Worm (Caenorhabditis elegans): Measurements from ENCODE around the gene F40A3.4.

Gene F40A3.4

DNA sequence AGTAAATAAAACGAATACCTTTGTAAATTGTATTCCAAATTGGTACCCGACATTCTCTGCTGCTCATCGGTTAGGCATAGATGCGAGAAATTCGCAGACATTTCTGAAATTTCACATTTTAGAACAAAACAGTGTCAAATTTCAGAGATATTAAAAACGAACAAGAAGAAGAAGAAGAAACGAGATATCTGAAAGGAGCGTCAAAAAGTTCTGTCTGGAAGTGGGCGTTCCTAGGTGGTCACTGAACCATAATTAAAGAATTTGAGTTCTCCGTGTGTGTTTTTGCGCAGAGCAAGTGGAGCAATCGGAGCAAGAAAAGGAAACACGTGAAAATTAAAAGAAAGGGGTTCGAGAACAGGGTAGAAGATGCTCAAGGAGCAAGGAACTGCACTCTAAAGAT is 24.2 kb downstream of the F40A3.4 start, which contains the start of gene F40A3.7:
Gene F40A3.7 (minus strand): TSS at position 101 of the 400 bp plus-strand sequence.
- TF ChIP-seq ets-7 (tag; optimal IDR thresholded peaks at IDR 0.05) (no peak), scrt-1 (GFP tag; IDR thresholded peaks at IDR 0.05) (no peak), aly-1 (tag; optimal IDR thresholded peaks at IDR 0.05) (no peak), tbx-37 (GFP tag; conservative IDR thresholded peaks at IDR 0.05) (no peak), tbx-11 (GFP tag; IDR thresholded peaks at IDR 0.05) (no peak), sea-1 (GFP tag; conservative IDR thresholded peaks at IDR 0.05) (no peak), pes-1 (GFP tag; IDR thresholded peaks at IDR 0.05) (no peak), ceh-13 (GFP tag; optimal IDR thresholded peaks at IDR 0.05) (no peak), hnd-1 (tag; optimal IDR thresholded peaks at IDR 0.05) (no peak), B0310.2 (tag; optimal IDR thresholded peaks at IDR 0.05) (no peak), flt-1 (GFP tag; IDR thresholded peaks at IDR 0.05) (no peak), F13C5.2 (tag; optimal IDR thresholded peaks at IDR 0.05) (no peak), ceh-36 (tag; optimal IDR thresholded peaks at IDR 0.05) (no peak), ama-1 (optimal IDR thresholded peaks at IDR 0.05) (no peak), hmbx-1 (tag; optimal IDR thresholded peaks at IDR 0.05) (no peak), tra-4 (tag; optimal IDR thresholded peaks at IDR 0.05) (no peak)

DNA sequence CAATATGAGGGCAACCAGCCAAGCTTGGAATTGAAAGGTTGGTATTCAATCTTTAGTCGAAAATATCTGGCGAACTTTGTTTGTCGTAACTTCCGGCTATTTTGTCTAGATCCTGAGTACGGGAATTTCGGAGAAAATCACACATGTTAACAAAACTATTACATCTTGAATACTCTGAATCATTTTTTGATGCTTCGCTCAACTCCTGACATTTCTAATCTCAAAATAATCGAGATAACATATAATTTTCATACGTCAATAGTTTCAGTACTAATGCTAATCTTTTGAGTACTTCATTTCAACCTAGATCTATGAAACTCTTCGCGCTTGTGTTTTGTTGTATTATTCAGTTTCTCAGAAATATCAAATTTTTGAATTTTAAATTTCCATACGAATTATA is 25.7 kb downstream of the F40A3.4 start:
- TF ChIP-seq tbx-37 (GFP tag; conservative IDR thresholded peaks at IDR 0.05), result no peak
- no peak for TF ChIP-seq ceh-13 (GFP tag; optimal IDR thresholded peaks at IDR 0.05)
- no peak for TF ChIP-seq hnd-1 (tag; optimal IDR thresholded peaks at IDR 0.05)
- no peak for TF ChIP-seq sea-1 (GFP tag; conservative IDR thresholded peaks at IDR 0.05)
- TF ChIP-seq ceh-36 (tag; optimal IDR thresholded peaks at IDR 0.05), result no peak
- TF ChIP-seq hmg-4 (GFP tag; optimal IDR thresholded peaks at IDR 0.05), result no peak

DNA sequence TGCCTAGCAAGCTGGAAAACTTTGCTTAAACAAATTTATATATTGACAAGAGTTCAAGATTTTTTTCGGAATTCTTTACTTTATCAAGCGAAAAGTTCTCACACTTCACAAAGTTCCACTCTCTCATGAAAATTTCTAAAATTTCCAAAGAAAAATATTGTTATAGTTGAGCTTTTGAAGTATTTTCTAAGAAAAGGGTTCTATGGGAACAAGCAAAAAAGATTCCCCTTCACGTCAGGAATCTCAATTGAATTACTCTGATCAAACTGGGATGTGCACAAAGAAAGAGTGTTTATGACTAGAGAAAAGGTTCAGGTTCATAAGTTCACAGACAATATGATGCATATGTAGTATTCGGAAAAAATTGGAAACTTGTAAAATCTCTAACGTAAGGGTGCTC is 28.8 kb downstream of the F40A3.4 start:
- TF ChIP-seq ceh-36 (tag; optimal IDR thresholded peaks at IDR 0.05) (no peak), pes-1 (GFP tag; IDR thresholded peaks at IDR 0.05) (no peak), scrt-1 (GFP tag; IDR thresholded peaks at IDR 0.05) (no peak), tbx-11 (GFP tag; IDR thresholded peaks at IDR 0.05) (no peak), tra-4 (tag; optimal IDR thresholded peaks at IDR 0.05) (no peak), tbx-37 (GFP tag; conservative IDR thresholded peaks at IDR 0.05) (no peak), flt-1 (GFP tag; IDR thresholded peaks at IDR 0.05) (no peak), ceh-13 (GFP tag; optimal IDR thresholded peaks at IDR 0.05) (no peak), sea-1 (GFP tag; conservative IDR thresholded peaks at IDR 0.05) (no peak), hmg-4 (GFP tag; optimal IDR thresholded peaks at IDR 0.05) (no peak), F13C5.2 (tag; optimal IDR thresholded peaks at IDR 0.05) (no peak), ets-7 (tag; optimal IDR thresholded peaks at IDR 0.05) (no peak), aly-1 (tag; optimal IDR thresholded peaks at IDR 0.05) (no peak), B0310.2 (tag; optimal IDR thresholded peaks at IDR 0.05) (no peak), hmbx-1 (tag; optimal IDR thresholded peaks at IDR 0.05) (no peak), hnd-1 (tag; optimal IDR thresholded peaks at IDR 0.05) (no peak), ama-1 (optimal IDR thresholded peaks at IDR 0.05) (no peak)

DNA sequence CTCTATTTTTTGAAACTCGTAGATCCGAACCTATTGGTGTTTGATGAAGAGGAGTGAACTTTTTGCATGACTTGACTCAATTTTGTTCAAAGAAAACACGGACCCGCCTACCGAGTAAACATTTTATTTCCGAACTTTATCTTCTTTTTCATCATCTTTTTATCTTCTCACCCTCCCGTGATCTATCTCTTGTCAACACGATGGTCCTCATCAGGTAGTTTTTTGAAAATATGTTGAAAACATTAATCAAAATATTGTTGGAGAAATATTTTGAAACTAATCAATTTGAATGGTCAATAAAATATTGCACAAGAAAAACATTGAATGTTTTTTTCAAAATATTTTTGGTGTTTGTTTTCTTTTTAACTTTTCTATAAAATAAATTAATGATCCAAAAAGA is 32.9 kb downstream of the F40A3.4 start:
- no peak for TF ChIP-seq ama-1 (optimal IDR thresholded peaks at IDR 0.05)
- no peak for TF ChIP-seq hmbx-1 (tag; optimal IDR thresholded peaks at IDR 0.05)
- no peak for TF ChIP-seq B0310.2 (tag; optimal IDR thresholded peaks at IDR 0.05)
- no peak for TF ChIP-seq sea-1 (GFP tag; conservative IDR thresholded peaks at IDR 0.05)
- TF ChIP-seq F13C5.2 (tag; optimal IDR thresholded peaks at IDR 0.05), result no peak
- no peak for TF ChIP-seq aly-1 (tag; optimal IDR thresholded peaks at IDR 0.05)
- TF ChIP-seq ceh-36 (tag; optimal IDR thresholded peaks at IDR 0.05), result no peak
- TF ChIP-seq tbx-37 (GFP tag; conservative IDR thresholded peaks at IDR 0.05), result no peak
- no peak for TF ChIP-seq pes-1 (GFP tag; IDR thresholded peaks at IDR 0.05)

DNA sequence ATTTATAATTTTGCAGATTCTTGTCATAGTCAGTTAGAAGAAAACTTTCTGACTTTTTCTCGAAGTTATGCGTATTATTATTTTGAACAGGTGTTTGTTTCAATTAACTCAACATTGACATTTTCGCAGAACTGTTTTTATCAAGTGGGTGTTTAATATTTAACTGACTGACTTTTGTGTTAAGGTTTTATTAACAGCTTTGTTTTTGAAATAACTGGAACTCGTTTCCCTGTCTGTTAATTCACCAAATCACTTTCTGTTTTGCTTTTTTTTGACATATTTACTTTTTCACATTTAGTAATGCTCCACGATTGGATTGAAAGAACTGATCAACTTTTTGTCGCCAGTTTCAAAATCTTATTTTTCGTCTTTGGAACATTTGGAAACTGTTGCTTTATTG is 49.9 kb downstream of the F40A3.4 start, which contains the start of gene srsx-7:
Gene srsx-7 (plus strand): TSS at position 301 of the 400 bp plus-strand sequence.
- TF ChIP-seq hmg-4 (GFP tag; optimal IDR thresholded peaks at IDR 0.05), result no peak
- no peak for TF ChIP-seq flt-1 (GFP tag; IDR thresholded peaks at IDR 0.05)
- no peak for TF ChIP-seq aly-1 (tag; optimal IDR thresholded peaks at IDR 0.05)
